Fruit fly (Drosophila melanogaster) whole organism, embryonic: Measurements from ENCODE around the gene CG6168.

Experiments used
- Ada2b ChIP-seq: fragments of 200-800 bp; sonication (Bioruptor generic); IDR thresholded peaks from 2 replicates; pipeline ENCODE4 v1.3.6; 2022; ENCODE audit warnings: missing biosample characterization, missing genetic modification characterization
- BtbVII ChIP-seq: fragments of 200-800 bp; sonication (Bioruptor generic); optimal IDR thresholded peaks from 3 replicates; lab custom pipeline; 2017; ENCODE audit warnings: missing biosample characterization, mild to moderate bottlenecking, missing genetic modification characterization
- C15 ChIP-seq: fragments of 200-800 bp; sonication (Bioruptor generic); IDR thresholded peaks from 3 replicates; pipeline ENCODE4 v1.3.6; 2022; ENCODE audit warnings: missing biosample characterization, missing genetic modification characterization
- CG11085 ChIP-seq: fragments of 200-800 bp; sonication (Bioruptor generic); IDR thresholded peaks from 2 replicates; pipeline ENCODE4 v1.3.6; 2022; ENCODE audit warnings: missing biosample characterization, missing genetic modification characterization
- CG11456 ChIP-seq: fragments of 200-800 bp; sonication (Bioruptor generic); IDR thresholded peaks from 3 replicates; pipeline ENCODE4 v1.3.6; 2022; ENCODE audit warnings: missing biosample characterization, missing genetic modification characterization
- CG11696 ChIP-seq: fragments of 200-800 bp; sonication (Bioruptor generic); IDR thresholded peaks from 2 replicates; pipeline ENCODE4 v1.3.6; 2022; ENCODE audit warnings: missing biosample characterization, missing genetic modification characterization
- CG13296 ChIP-seq: fragments of 200-800 bp; sonication (Bioruptor generic); optimal IDR thresholded peaks from 3 replicates; lab custom pipeline; 2018; ENCODE audit warnings: missing biosample characterization, mild to moderate bottlenecking, missing genetic modification characterization
- CG13624 ChIP-seq: fragments of 200-800 bp; sonication (Bioruptor generic); optimal IDR thresholded peaks from 2 replicates; lab custom pipeline; 2016; ENCODE audit warnings: missing biosample characterization, missing genetic modification characterization
- CG14050 ChIP-seq: fragments of 200-800 bp; sonication (Bioruptor generic); IDR thresholded peaks from 3 replicates; pipeline ENCODE4 v1.3.6; 2022; ENCODE audit warnings: missing biosample characterization, missing genetic modification characterization
- CG14667 ChIP-seq: fragments of 200-800 bp; sonication (Bioruptor generic); IDR thresholded peaks from 2 replicates; pipeline ENCODE4 v1.3.6; 2022; ENCODE audit warnings: missing biosample characterization, missing genetic modification characterization
- CG17328 ChIP-seq: fragments of 200-800 bp; sonication (Bioruptor generic); IDR thresholded peaks from 2 replicates; pipeline ENCODE4 v1.3.6; 2022; ENCODE audit warnings: missing biosample characterization, missing genetic modification characterization
- CG17912 ChIP-seq: fragments of 200-800 bp; sonication (Bioruptor generic); optimal IDR thresholded peaks from 2 replicates; lab custom pipeline; 2018; ENCODE audit warnings: missing biosample characterization, mild to moderate bottlenecking, missing genetic modification characterization
- CG2199 ChIP-seq: fragments of 200-800 bp; sonication (Bioruptor generic); IDR thresholded peaks from 3 replicates; pipeline ENCODE4 v1.3.6; 2022; ENCODE audit warnings: missing biosample characterization, missing genetic modification characterization
- CG32532 ChIP-seq: fragments of 200-800 bp; sonication (Bioruptor generic); IDR thresholded peaks from 2 replicates; pipeline ENCODE4 v1.3.6; 2022; ENCODE audit warnings: missing biosample characterization, missing genetic modification characterization
- CG3281 ChIP-seq: fragments of 200-800 bp; sonication (Bioruptor generic); optimal IDR thresholded peaks from 3 replicates; lab custom pipeline; 2017; ENCODE audit warnings: missing biosample characterization, mild to moderate bottlenecking, missing genetic modification characterization
- CG3838 ChIP-seq: fragments of 200-800 bp; sonication (Bioruptor generic); optimal IDR thresholded peaks from 3 replicates; lab custom pipeline; 2016; ENCODE audit warnings: missing biosample characterization, missing genetic modification characterization
- CG4282 ChIP-seq: fragments of 200-800 bp; sonication (Bioruptor generic); optimal IDR thresholded peaks from 2 replicates; lab custom pipeline; 2016; ENCODE audit warnings: missing biosample characterization, missing genetic modification characterization
- CG4404 ChIP-seq: fragments of 200-800 bp; sonication (Bioruptor generic); IDR thresholded peaks from 2 replicates; pipeline ENCODE4 v1.3.6; 2022; ENCODE audit warnings: missing biosample characterization, missing genetic modification characterization
- CG5180 ChIP-seq: fragments of 200-800 bp; sonication (Bioruptor generic); optimal IDR thresholded peaks from 3 replicates; lab custom pipeline; 2017; ENCODE audit warnings: missing biosample characterization, missing genetic modification characterization, mild to moderate bottlenecking, moderate library complexity, missing genetic modification reagents
- CG6791 ChIP-seq: fragments of 200-800 bp; sonication (Bioruptor generic); IDR thresholded peaks from 3 replicates; pipeline ENCODE4 v1.3.6; 2022; ENCODE audit warnings: missing biosample characterization, missing genetic modification characterization; ENCODE audit not compliant: partially characterized antibody
- CG7357 ChIP-seq: fragments of 200-800 bp; sonication (Bioruptor generic); IDR thresholded peaks from 3 replicates; pipeline ENCODE4 v1.3.6; 2022; ENCODE audit warnings: missing biosample characterization, missing genetic modification characterization
- CG7928 ChIP-seq: fragments of 200-800 bp; sonication (Bioruptor generic); optimal IDR thresholded peaks from 2 replicates; lab custom pipeline; 2017; ENCODE audit warnings: missing biosample characterization, mild to moderate bottlenecking, missing genetic modification characterization
- CG9932 ChIP-seq: fragments of 200-800 bp; sonication (Bioruptor generic); IDR thresholded peaks from 2 replicates; pipeline ENCODE4 v1.3.6; 2022; ENCODE audit warnings: missing biosample characterization, missing genetic modification characterization
- Dbx ChIP-seq: fragments of 200-800 bp; sonication (Bioruptor generic); IDR thresholded peaks from 3 replicates; pipeline ENCODE4 v1.3.6; 2022; ENCODE audit warnings: missing biosample characterization, missing genetic modification characterization
- H2.0 ChIP-seq: fragments of 200-800 bp; sonication (Bioruptor generic); IDR thresholded peaks from 2 replicates; pipeline ENCODE4 v1.3.6; 2022; ENCODE audit warnings: missing biosample characterization, missing genetic modification characterization
- HLH3B ChIP-seq: fragments of 200-800 bp; sonication (Bioruptor generic); IDR thresholded peaks from 2 replicates; pipeline ENCODE4 v1.3.6; 2022; ENCODE audit warnings: missing biosample characterization, missing genetic modification characterization
- Hr3 ChIP-seq: fragments of 200-800 bp; sonication (Bioruptor generic); optimal IDR thresholded peaks from 3 replicates; lab custom pipeline; 2016; ENCODE audit warnings: missing biosample characterization, missing genetic modification characterization
- Hr78 ChIP-seq, 2 experiments: fragments of 200-800 bp in 1 of 2; fragments of >200 bp in 1 of 2; sonication (Bioruptor generic) in 1 of 2; optimal IDR thresholded peaks; 2 replicates each; lab custom pipeline; 2017 to 2019; ENCODE audit warnings: missing biosample characterization in 2 of 2, missing genetic modification characterization in 2 of 2, mild to moderate bottlenecking in 1 of 2, moderate library complexity in 1 of 2
- Six4 ChIP-seq: fragments of 200-800 bp; sonication (Bioruptor generic); optimal IDR thresholded peaks from 2 replicates; lab custom pipeline; 2016; ENCODE audit warnings: missing biosample characterization, missing genetic modification characterization
- Stat92E ChIP-seq, 3 experiments: fragments of >200 bp in 2 of 3; fragments of 200-800 bp in 1 of 3; sonication (Bioruptor generic) in 1 of 3; optimal IDR thresholded peaks; 2 replicates each; lab custom pipeline; 2017 to 2019; ENCODE audit warnings: missing biosample characterization in 3 of 3, missing genetic modification characterization in 3 of 3, mild to moderate bottlenecking in 1 of 3, moderate library complexity in 1 of 3
- Usf ChIP-seq: fragments of 200-800 bp; sonication (Bioruptor generic); optimal IDR thresholded peaks from 2 replicates; lab custom pipeline; 2017; ENCODE audit warnings: missing genotype, missing biosample characterization, missing genetic modification characterization
- abd-A ChIP-seq: fragments of 200-800 bp; sonication (Bioruptor generic); optimal IDR thresholded peaks from 3 replicates; lab custom pipeline; 2019; ENCODE audit warnings: missing biosample characterization, mild to moderate bottlenecking, missing genetic modification characterization, moderate library complexity
- bsh ChIP-seq, 2 experiments: fragments of 200-800 bp; sonication (Bioruptor generic); optimal IDR thresholded peaks; 2 replicates each; lab custom pipeline; 2017 to 2018; ENCODE audit warnings: mild to moderate bottlenecking in 2 of 2, missing biosample characterization in 2 of 2, missing genetic modification characterization in 2 of 2, moderate library complexity in 1 of 2
- cas ChIP-seq: fragments of 200-800 bp; sonication (Bioruptor generic); IDR thresholded peaks from 2 replicates; pipeline ENCODE4 v1.3.6; 2022; ENCODE audit warnings: missing biosample characterization, missing genetic modification characterization
- crol ChIP-seq: fragments of 200-800 bp; sonication (Bioruptor generic); IDR thresholded peaks from 2 replicates; pipeline ENCODE4 v1.3.6; 2022; ENCODE audit warnings: missing biosample characterization, missing genetic modification characterization
- da ChIP-seq: fragments of 200-800 bp; sonication (Bioruptor generic); optimal IDR thresholded peaks from 2 replicates; lab custom pipeline; 2016; ENCODE audit warnings: missing biosample characterization, missing genetic modification characterization
- emc ChIP-seq: fragments of 200-800 bp; sonication (Bioruptor generic); optimal IDR thresholded peaks from 2 replicates; lab custom pipeline; 2016; ENCODE audit warnings: missing biosample characterization, missing genetic modification characterization
- ewg ChIP-seq: fragments of 200-800 bp; sonication (Bioruptor generic); optimal IDR thresholded peaks from 3 replicates; lab custom pipeline; 2017; ENCODE audit warnings: mild to moderate bottlenecking, missing biosample characterization, missing genetic modification reagents, missing genetic modification characterization
- gro ChIP-seq: fragments of 200-800 bp; sonication (Bioruptor generic); optimal IDR thresholded peaks from 2 replicates; lab custom pipeline; 2016; ENCODE audit warnings: missing biosample characterization, missing genetic modification characterization
- hkb ChIP-seq, 2 experiments: fragments of 200-800 bp in 1 of 2; fragments of >200 bp in 1 of 2; sonication (Bioruptor generic) in 1 of 2; IDR thresholded peaks in 1 of 2; optimal IDR thresholded peaks in 1 of 2; 2 replicates each; pipeline versions ENCODE4 v1.3.6 to Lab custom; 2017 to 2022; ENCODE audit warnings: missing biosample characterization in 1 of 2, missing genetic modification characterization in 1 of 2
- lab ChIP-seq: fragments of 200-800 bp; sonication (Bioruptor generic); optimal IDR thresholded peaks from 3 replicates; lab custom pipeline; 2017; ENCODE audit warnings: missing biosample characterization, missing genetic modification characterization, mild to moderate bottlenecking, moderate library complexity, missing genetic modification reagents
- lov ChIP-seq, 2 experiments: fragments of 200-800 bp in 1 of 2; fragments of >200 bp in 1 of 2; sonication (Bioruptor generic) in 1 of 2; IDR thresholded peaks in 1 of 2; optimal IDR thresholded peaks in 1 of 2; 2 replicates in 1 of 2; 3 replicates in 1 of 2; pipeline versions ENCODE4 v1.3.6 to Lab custom; 2017 to 2022; ENCODE audit warnings: missing biosample characterization in 1 of 2, missing genetic modification characterization in 1 of 2
- otp ChIP-seq: fragments of 200-800 bp; sonication (Bioruptor generic); IDR thresholded peaks from 3 replicates; pipeline ENCODE4, ENCODE4 v1.3.6; 2022; ENCODE audit warnings: missing biosample characterization, missing genetic modification characterization
- scrt ChIP-seq: fragments of 200-800 bp; sonication (Bioruptor generic); optimal IDR thresholded peaks from 2 replicates; lab custom pipeline; 2018; ENCODE audit warnings: missing biosample characterization, mild to moderate bottlenecking, missing genetic modification characterization, moderate library complexity
- sqz ChIP-seq: fragments of 200-800 bp; sonication (Bioruptor generic); optimal IDR thresholded peaks from 3 replicates; lab custom pipeline; 2018; ENCODE audit warnings: missing biosample characterization, mild to moderate bottlenecking, missing genetic modification characterization
- tgo ChIP-seq: fragments of 200-800 bp; sonication (Bioruptor generic); IDR thresholded peaks from 3 replicates; pipeline ENCODE4 v1.3.6; 2022; ENCODE audit warnings: missing biosample characterization, missing genetic modification characterization
- wek ChIP-seq: fragments of 200-800 bp; sonication (Bioruptor generic); optimal IDR thresholded peaks from 3 replicates; lab custom pipeline; 2018; ENCODE audit warnings: missing biosample characterization, mild to moderate bottlenecking, missing genetic modification characterization, moderate library complexity
- yki ChIP-seq: fragments of >200 bp; optimal IDR thresholded peaks from 3 replicates; lab custom pipeline; 2018

CG6168 gene

dm6 chr3L:11359596-11359995 lies 38.1 kb upstream of the CG6168 start:
- TF ChIP-seq Stat92E (GFP tag; optimal IDR thresholded peaks at IDR 0.05; lab: Kevin White, UChicago) (peak in 1 of 3 experiments; percentile 20), emc (GFP tag; lab: Kevin White, UChicago) (no peak), scrt (GFP tag; lab: Kevin White, UChicago) (no peak), BtbVII (GFP tag; lab: Kevin White, UChicago) (no peak), cas (GFP tag; lab: Robert Waterston, UW) (no peak), CG7357 (no peak), abd-A (peak; percentile 3), crol (GFP tag; lab: Robert Waterston, UW) (0 out of 2 replicates have a peak, but pooled peaks have one; percentile 12), Hr3 (GFP tag; lab: Kevin White, UChicago) (no peak), gro (GFP tag; lab: Kevin White, UChicago) (no peak), CG32532 (GFP tag; lab: Robert Waterston, UW) (peak; percentile 52; the same call in 1 of the 2 replicates), Usf (GFP tag; lab: Kevin White, UChicago) (no peak), CG6791 (GFP tag; lab: Robert Waterston, UW) (0 out of 3 replicates have a peak, but pooled peaks have one; percentile 32), CG7928 (GFP tag; lab: Kevin White, UChicago) (no peak), CG13296 (GFP tag; lab: Kevin White, UChicago) (no peak), ewg (GFP tag; lab: Kevin White, UChicago) (no peak), C15 (no peak), yki (lab: Kevin White, UChicago) (no peak), CG11696 (GFP tag; lab: Robert Waterston, UW) (peak; percentile 35; the same call in 1 of the 2 replicates), CG11085 (GFP tag; lab: Robert Waterston, UW) (peak; percentile 22; the same call in 1 of the 2 replicates), otp (GFP tag; lab: Robert Waterston, UW) (0 out of 3 replicates have a peak, but pooled peaks have one; percentile 12), HLH3B (GFP tag; lab: Robert Waterston, UW) (0 out of 2 replicates have a peak, but pooled peaks have one; percentile 8), CG17328 (no peak)
- TF ChIP-seq, all 482 proteins: peak for 9

dm6 chr3L:11358733-11359132 lies 37.2 kb upstream of the CG6168 start:
- TF ChIP-seq CG14667 (GFP tag; lab: Robert Waterston, UW) (0 out of 2 replicates have a peak, but pooled peaks have one; percentile 35), bsh (GFP tag; optimal IDR thresholded peaks at IDR 0.05; lab: Kevin White, UChicago) (peak in 1 of 2 experiments; percentile 14), lov (optimal IDR thresholded peaks at IDR 0.05; lab: Kevin White, UChicago) (no peak), lov (GFP tag; IDR thresholded peaks at IDR 0.05; lab: Robert Waterston, UW) (0 out of 3 replicates have a peak, but pooled peaks have one; percentile 69), H2.0 (GFP tag; lab: Robert Waterston, UW) (0 out of 2 replicates have a peak, but pooled peaks have one; percentile 9), hkb (optimal IDR thresholded peaks at IDR 0.05; lab: Kevin White, UChicago) (no peak), hkb (GFP tag; IDR thresholded peaks at IDR 0.05; lab: Robert Waterston, UW) (peak; percentile 22; the same call in 1 of the 2 replicates), tgo (GFP tag; lab: Robert Waterston, UW) (peak; percentile 18; the same call in 1 of the 3 replicates), CG3838 (GFP tag; lab: Kevin White, UChicago) (no peak), Ada2b (GFP tag; lab: Robert Waterston, UW) (no peak), CG17912 (GFP tag; lab: Kevin White, UChicago) (peak; percentile 20), sqz (no peak), CG6791 (GFP tag; lab: Robert Waterston, UW) (no peak), Hr78 (GFP tag; optimal IDR thresholded peaks at IDR 0.05; lab: Kevin White, UChicago) (no peak), lab (GFP tag; lab: Kevin White, UChicago) (peak; percentile 66), CG2199 (GFP tag; lab: Robert Waterston, UW) (peak; percentile 73; the same call in 1 of the 3 replicates), Six4 (GFP tag; lab: Kevin White, UChicago) (no peak), CG4282 (GFP tag; lab: Kevin White, UChicago) (peak; percentile 12), CG3281 (GFP tag; lab: Kevin White, UChicago) (no peak), CG4404 (0 out of 2 replicates have a peak, but pooled peaks have one; percentile 8), wek (peak; percentile 50), CG13624 (GFP tag; lab: Kevin White, UChicago) (no peak), da (GFP tag; lab: Kevin White, UChicago) (no peak), CG9932 (GFP tag; lab: Robert Waterston, UW) (peak; percentile 35; the same call in 1 of the 2 replicates), CG14050 (0 out of 3 replicates have a peak, but pooled peaks have one; percentile 10), CG32532 (GFP tag; lab: Robert Waterston, UW) (peak; percentile 62), CG11456 (GFP tag; lab: Robert Waterston, UW) (peak; percentile 67; the same call in 1 of the 3 replicates), CG5180 (GFP tag; lab: Kevin White, UChicago) (peak; percentile 2), Dbx (GFP tag; lab: Robert Waterston, UW) (0 out of 3 replicates have a peak, but pooled peaks have one; percentile 34)
